Worm (Caenorhabditis elegans): ENCODE data around the gene C35D10.6.

The C35D10.6 gene

DNA sequence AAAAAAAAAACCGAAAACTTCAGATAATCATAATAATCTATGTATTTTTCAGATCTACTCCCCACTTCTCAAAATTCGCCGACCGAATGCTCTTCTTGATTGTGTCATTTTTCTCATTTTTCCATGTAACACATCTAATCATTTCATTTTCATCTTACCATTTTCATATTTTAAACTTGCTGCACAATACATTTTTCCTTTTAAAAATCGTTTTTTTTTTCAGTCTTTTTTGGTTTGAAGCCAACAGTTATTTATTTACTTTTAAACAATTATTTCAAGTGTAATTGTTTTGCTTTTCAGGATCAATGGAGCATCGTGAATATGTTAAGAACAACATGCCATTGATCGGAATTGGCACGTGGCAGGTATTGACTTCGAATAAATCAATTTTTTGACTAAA lies at the start of gene C35D10.6:
TSS of gene C35D10.6 (plus strand) at position 301 of the 400 bp plus-strand sequence.
- no peak for TF ChIP-seq ceh-9 (tag; optimal IDR thresholded peaks at IDR 0.05)
- TF ChIP-seq madf-2 (tag; optimal IDR thresholded peaks at IDR 0.05): no peak
- no peak for TF ChIP-seq sdc-2 (tag; optimal IDR thresholded peaks at IDR 0.05)
- no peak for TF ChIP-seq pros-1 (tag; optimal IDR thresholded peaks at IDR 0.05)
- TF ChIP-seq ceh-48 (tag; optimal IDR thresholded peaks at IDR 0.05): no peak
- no peak for TF ChIP-seq rnt-1 (tag; optimal IDR thresholded peaks at IDR 0.05)
- no peak for TF ChIP-seq sox-4 (tag; optimal IDR thresholded peaks at IDR 0.05)
- TF ChIP-seq syd-9 (tag; optimal IDR thresholded peaks at IDR 0.05): no peak
- TF ChIP-seq pqm-1 (tag; optimal IDR thresholded peaks at IDR 0.05): no peak
- no peak for TF ChIP-seq unc-3 (GFP tag; conservative IDR thresholded peaks at IDR 0.05)
- TF ChIP-seq unc-3 (tag; optimal IDR thresholded peaks at IDR 0.05): no peak
- no peak for TF ChIP-seq elt-2 (tag; optimal IDR thresholded peaks at IDR 0.05)
- TF ChIP-seq zip-5 (tag; optimal IDR thresholded peaks at IDR 0.05): no peak
- no peak for TF ChIP-seq nhr-11 (tag; optimal IDR thresholded peaks at IDR 0.05)
- TF ChIP-seq ama-1 (optimal IDR thresholded peaks at IDR 0.05): no peak
- TF ChIP-seq ttx-3 (tag; optimal IDR thresholded peaks at IDR 0.05): no peak

DNA sequence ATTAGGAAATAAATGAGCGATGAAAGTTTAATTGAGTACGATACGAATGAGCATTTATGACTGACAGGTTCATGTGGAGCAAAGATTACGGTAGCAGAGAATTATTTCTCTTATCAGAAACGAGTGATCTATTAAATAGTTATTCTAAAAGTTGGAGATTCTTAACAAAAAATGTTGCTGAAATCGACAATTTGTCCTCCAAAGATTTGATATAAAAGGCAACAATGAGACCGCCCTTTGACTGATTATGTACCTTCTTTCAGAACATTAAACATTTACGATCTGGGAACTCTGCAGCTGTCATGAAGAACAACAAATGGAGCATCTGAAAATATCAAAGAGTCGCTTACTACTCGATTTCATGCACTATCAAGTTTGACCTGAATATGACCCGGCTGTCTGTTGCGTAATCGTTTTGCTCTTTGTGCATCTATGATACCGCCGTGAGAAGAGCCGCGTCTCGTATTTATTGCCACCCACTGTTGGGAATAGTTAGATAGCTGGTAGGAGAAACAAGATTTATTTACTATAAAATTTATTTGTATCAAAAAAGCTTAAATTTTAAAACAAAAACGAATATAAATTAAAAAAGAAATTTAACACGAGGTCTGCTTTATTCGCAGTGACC lies 49.5 kb upstream of the C35D10.6 start, which contains the start of gene pal-1:
TSS of gene pal-1 (minus strand) at position 51 of the 628 bp plus-strand sequence.
- TF ChIP-seq ceh-45 (GFP tag; IDR thresholded peaks at IDR 0.05) (no peak), sox-2 (GFP tag; IDR thresholded peaks at IDR 0.05) (no peak), ceh-30 (tag; optimal IDR thresholded peaks at IDR 0.05) (no peak), tbx-2 (tag; optimal IDR thresholded peaks at IDR 0.05) (no peak), pha-4 (tag; optimal IDR thresholded peaks at IDR 0.05) (no peak), ceh-34 (tag; optimal IDR thresholded peaks at IDR 0.05) (no peak), eyg-1 (tag; optimal IDR thresholded peaks at IDR 0.05) (no peak), ceh-9 (tag; optimal IDR thresholded peaks at IDR 0.05) (no peak), dve-1 (tag; optimal IDR thresholded peaks at IDR 0.05) (no peak), nhr-11 (tag; optimal IDR thresholded peaks at IDR 0.05) (no peak), C08G9.2 (tag; optimal IDR thresholded peaks at IDR 0.05) (no peak)

DNA sequence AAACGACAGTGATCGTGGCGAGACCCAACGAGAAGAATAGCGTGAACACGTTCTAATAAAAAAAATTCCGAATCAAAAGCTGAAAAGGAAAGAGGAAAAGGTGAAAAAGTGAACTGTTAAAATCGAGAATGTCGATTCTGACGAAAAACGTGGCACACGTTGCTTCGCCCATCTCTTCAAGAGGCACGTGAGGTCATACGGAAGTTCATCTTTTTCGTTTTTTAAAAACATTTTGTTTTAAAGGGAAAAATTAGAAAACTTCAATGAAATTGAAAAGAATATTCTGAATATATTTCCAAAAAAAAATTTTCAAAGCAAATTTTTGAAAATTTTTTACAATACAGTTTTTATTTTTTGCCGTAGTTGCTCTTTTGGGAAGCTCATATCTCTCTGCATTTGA lies 47.9 kb upstream of the C35D10.6 start, which contains the start of gene C38D4.7:
TSS of gene C38D4.7 (minus strand) at position 101 of the 400 bp plus-strand sequence.
- TF ChIP-seq ceh-6 (GFP tag; optimal IDR thresholded peaks at IDR 0.05): no peak
- TF ChIP-seq pat-9 (tag; optimal IDR thresholded peaks at IDR 0.05): no peak
- TF ChIP-seq ets-4 (tag; optimal IDR thresholded peaks at IDR 0.05): no peak
- no peak for TF ChIP-seq elt-2 (tag; optimal IDR thresholded peaks at IDR 0.05)
- TF ChIP-seq unc-42 (tag; optimal IDR thresholded peaks at IDR 0.05): no peak
- no peak for TF ChIP-seq syd-9 (tag; optimal IDR thresholded peaks at IDR 0.05)
- TF ChIP-seq K02D7.2 (tag; optimal IDR thresholded peaks at IDR 0.05): no peak
- no peak for TF ChIP-seq lim-6 (tag; optimal IDR thresholded peaks at IDR 0.05)
- TF ChIP-seq ref-2 (tag; optimal IDR thresholded peaks at IDR 0.05): no peak
- no peak for TF ChIP-seq hlh-6 (tag; optimal IDR thresholded peaks at IDR 0.05)

DNA sequence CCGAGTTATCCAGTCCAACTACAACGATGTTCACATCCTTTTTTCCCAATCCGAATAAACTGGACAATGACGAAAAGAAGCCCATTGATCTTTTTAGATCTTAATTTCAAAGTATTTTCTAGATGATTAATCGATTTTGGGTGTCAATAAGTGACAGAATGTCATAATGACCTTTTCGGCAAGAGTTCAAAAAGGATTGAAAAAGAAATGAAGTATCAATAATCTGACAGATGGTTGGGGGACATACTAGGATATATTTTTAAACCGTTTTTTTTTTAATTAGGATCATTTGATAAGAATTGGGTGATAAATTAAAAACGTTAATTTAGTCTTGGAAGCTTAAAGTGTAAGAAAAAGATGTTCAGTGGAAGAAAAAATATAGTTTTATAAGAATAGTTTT lies 44.4 kb upstream of the C35D10.6 start, which contains the start of gene arl-6:
TSS of gene arl-6 (minus strand) at position 101 of the 400 bp plus-strand sequence.
- TF ChIP-seq ztf-16 (tag; optimal IDR thresholded peaks at IDR 0.05) (no peak), hlh-8 (tag; optimal IDR thresholded peaks at IDR 0.05) (no peak), odd-2 (tag; optimal IDR thresholded peaks at IDR 0.05) (no peak), mec-3 (tag; optimal IDR thresholded peaks at IDR 0.05; ENCODE audit: borderline replicate concordance) (no peak), pros-1 (tag; optimal IDR thresholded peaks at IDR 0.05) (no peak), unc-86 (tag; optimal IDR thresholded peaks at IDR 0.05) (no peak), Y22D7AL.16 (tag; optimal IDR thresholded peaks at IDR 0.05) (no peak), pqm-1 (tag; optimal IDR thresholded peaks at IDR 0.05) (no peak), ceh-9 (tag; optimal IDR thresholded peaks at IDR 0.05) (no peak), hlh-6 (tag; optimal IDR thresholded peaks at IDR 0.05) (no peak), K09A11.1 (tag; optimal IDR thresholded peaks at IDR 0.05; ENCODE audit: insufficient read depth) (no peak), sox-2 (GFP tag; IDR thresholded peaks at IDR 0.05) (no peak), ttx-3 (tag; optimal IDR thresholded peaks at IDR 0.05) (no peak), tbx-2 (tag; optimal IDR thresholded peaks at IDR 0.05) (no peak), ceh-2 (tag; optimal IDR thresholded peaks at IDR 0.05) (no peak), nhr-11 (tag; optimal IDR thresholded peaks at IDR 0.05) (no peak), gmeb-2 (tag; optimal IDR thresholded peaks at IDR 0.05) (no peak), fkh-10 (GFP tag; optimal IDR thresholded peaks at IDR 0.05) (no peak)

Data from whole organism, late embryonic.